Worm (Caenorhabditis elegans): ENCODE measurements around the gene C36C9.5.
"Not testable (repeated sequence)": the region's sequence is repeated elsewhere in the genome, so short reads cannot be mapped to it uniquely, and the experiment has no call there.

ce11 chrX:1689996-1690395 lies 13.7 kb downstream of the C36C9.5 start, which contains the start of gene C36C9.12:
- not testable (repeated sequence) for TF ChIP-seq W03F9.2, him-1, dao-5 (tag; optimal IDR thresholded peaks at IDR 0.05)

All from whole organism, L4/young adult.